Worm (Caenorhabditis elegans): ENCODE measurements around the gene acdh-2.

The acdh-2 gene

ce11 chrII:5521411-5521810 lies 25.9 kb downstream of the acdh-2 start, which contains the start of gene ZK177.12:
Gene ZK177.12, plus strand, starts transcription at chrII:5521711.
- TF ChIP-seq tab-1 (GFP tag; IDR thresholded peaks at IDR 0.05) (no peak), ref-1 (GFP tag; conservative IDR thresholded peaks at IDR 0.05) (no peak), ztf-23 (GFP tag; IDR thresholded peaks at IDR 0.05) (no peak), ztf-29 (GFP tag; IDR thresholded peaks at IDR 0.05) (no peak), med-1 (GFP tag; optimal IDR thresholded peaks at IDR 0.05; ENCODE audit: insufficient read depth) (no peak), flt-1 (GFP tag; IDR thresholded peaks at IDR 0.05) (no peak), klf-2 (GFP tag; conservative IDR thresholded peaks at IDR 0.05) (no peak), cog-1 (tag; optimal IDR thresholded peaks at IDR 0.05) (no peak), T22C8.4 (GFP tag; IDR thresholded peaks at IDR 0.05) (no peak)

ce11 chrII:5518910-5519309 lies 28.4 kb downstream of the acdh-2 start, which contains the start of gene ZK177.2:
Gene ZK177.2, plus strand, starts transcription at chrII:5519210.
- TF ChIP-seq med-1 (GFP tag; optimal IDR thresholded peaks at IDR 0.05; ENCODE audit: insufficient read depth), result no peak
- TF ChIP-seq ref-1 (GFP tag; conservative IDR thresholded peaks at IDR 0.05), result no peak
- no peak for TF ChIP-seq tab-1 (GFP tag; IDR thresholded peaks at IDR 0.05)
- TF ChIP-seq flt-1 (GFP tag; IDR thresholded peaks at IDR 0.05), result no peak
- TF ChIP-seq klf-2 (GFP tag; conservative IDR thresholded peaks at IDR 0.05), result no peak
- no peak for TF ChIP-seq ztf-23 (GFP tag; IDR thresholded peaks at IDR 0.05)
- no peak for TF ChIP-seq T22C8.4 (GFP tag; IDR thresholded peaks at IDR 0.05)
- no peak for TF ChIP-seq ztf-29 (GFP tag; IDR thresholded peaks at IDR 0.05)
- no peak for TF ChIP-seq cog-1 (tag; optimal IDR thresholded peaks at IDR 0.05)

- TF ChIP-seq tab-1 (GFP tag; IDR thresholded peaks at IDR 0.05), result no peak
Observed at ce11 chrII:5518055-5518454, 29.2 kb downstream of the acdh-2 start.

ce11 chrII:5517643-5518042 lies 29.6 kb downstream of the acdh-2 start, which contains the start of gene ZK177.9:
Gene ZK177.9, minus strand, starts transcription at chrII:5517743.
- TF ChIP-seq klf-2 (GFP tag; conservative IDR thresholded peaks at IDR 0.05) (no peak), ztf-23 (GFP tag; IDR thresholded peaks at IDR 0.05) (no peak), cog-1 (tag; optimal IDR thresholded peaks at IDR 0.05) (no peak), med-1 (GFP tag; optimal IDR thresholded peaks at IDR 0.05; ENCODE audit: insufficient read depth) (no peak), T22C8.4 (GFP tag; IDR thresholded peaks at IDR 0.05) (no peak), tab-1 (GFP tag; IDR thresholded peaks at IDR 0.05) (no peak), ztf-29 (GFP tag; IDR thresholded peaks at IDR 0.05) (no peak), ref-1 (GFP tag; conservative IDR thresholded peaks at IDR 0.05) (no peak), flt-1 (GFP tag; IDR thresholded peaks at IDR 0.05) (no peak)

- no peak for TF ChIP-seq med-1 (GFP tag; optimal IDR thresholded peaks at IDR 0.05; ENCODE audit: insufficient read depth)
- TF ChIP-seq ztf-23 (GFP tag; IDR thresholded peaks at IDR 0.05), result no peak
- no peak for TF ChIP-seq ztf-29 (GFP tag; IDR thresholded peaks at IDR 0.05)
- TF ChIP-seq ref-1 (GFP tag; conservative IDR thresholded peaks at IDR 0.05), result no peak
- TF ChIP-seq T22C8.4 (GFP tag; IDR thresholded peaks at IDR 0.05), result no peak
- TF ChIP-seq cog-1 (tag; optimal IDR thresholded peaks at IDR 0.05), result no peak
- no peak for TF ChIP-seq flt-1 (GFP tag; IDR thresholded peaks at IDR 0.05)
- no peak for TF ChIP-seq klf-2 (GFP tag; conservative IDR thresholded peaks at IDR 0.05)
- no peak for TF ChIP-seq tab-1 (GFP tag; IDR thresholded peaks at IDR 0.05)
Observed at ce11 chrII:5515542-5515941, 31.8 kb downstream of the acdh-2 start, which contains the start of gene ZK177.3. Gene ZK177.3, plus strand, starts transcription at chrII:5515842.

ce11 chrII:5514846-5515245 lies 32.4 kb downstream of the acdh-2 start, which contains the start of gene sahd-1:
Gene sahd-1, minus strand, starts transcription at chrII:5514945.
- TF ChIP-seq cog-1 (tag; optimal IDR thresholded peaks at IDR 0.05) (no peak), tab-1 (GFP tag; IDR thresholded peaks at IDR 0.05) (no peak), T22C8.4 (GFP tag; IDR thresholded peaks at IDR 0.05) (no peak), klf-2 (GFP tag; conservative IDR thresholded peaks at IDR 0.05) (no peak), med-1 (GFP tag; optimal IDR thresholded peaks at IDR 0.05; ENCODE audit: insufficient read depth) (no peak), flt-1 (GFP tag; IDR thresholded peaks at IDR 0.05) (no peak), ztf-29 (GFP tag; IDR thresholded peaks at IDR 0.05) (no peak), ztf-23 (GFP tag; IDR thresholded peaks at IDR 0.05) (no peak), ref-1 (GFP tag; conservative IDR thresholded peaks at IDR 0.05) (no peak)

- TF ChIP-seq cog-1 (tag; optimal IDR thresholded peaks at IDR 0.05) (no peak), tab-1 (GFP tag; IDR thresholded peaks at IDR 0.05) (no peak), flt-1 (GFP tag; IDR thresholded peaks at IDR 0.05) (no peak), klf-2 (GFP tag; conservative IDR thresholded peaks at IDR 0.05) (no peak), ztf-23 (GFP tag; IDR thresholded peaks at IDR 0.05) (no peak), ref-1 (GFP tag; conservative IDR thresholded peaks at IDR 0.05) (no peak), T22C8.4 (GFP tag; IDR thresholded peaks at IDR 0.05) (no peak), med-1 (GFP tag; optimal IDR thresholded peaks at IDR 0.05; ENCODE audit: insufficient read depth) (no peak), ztf-29 (GFP tag; IDR thresholded peaks at IDR 0.05) (no peak)
Observed at ce11 chrII:5512473-5513097, 34.7 kb downstream of the acdh-2 start.

ce11 chrII:5511417-5512353 lies 35.6 kb downstream of the acdh-2 start:
- TF ChIP-seq cog-1 (tag; optimal IDR thresholded peaks at IDR 0.05) (peak; percentile 44), flt-1 (GFP tag; IDR thresholded peaks at IDR 0.05) (no peak)

- TF ChIP-seq med-1 (GFP tag; optimal IDR thresholded peaks at IDR 0.05; ENCODE audit: insufficient read depth), result no peak
- no peak for TF ChIP-seq ztf-23 (GFP tag; IDR thresholded peaks at IDR 0.05)
- no peak for TF ChIP-seq ref-1 (GFP tag; conservative IDR thresholded peaks at IDR 0.05)
- TF ChIP-seq T22C8.4 (GFP tag; IDR thresholded peaks at IDR 0.05), result no peak
- TF ChIP-seq tab-1 (GFP tag; IDR thresholded peaks at IDR 0.05), result no peak
- no peak for TF ChIP-seq ztf-29 (GFP tag; IDR thresholded peaks at IDR 0.05)
- TF ChIP-seq cog-1 (tag; optimal IDR thresholded peaks at IDR 0.05), result no peak
- no peak for TF ChIP-seq flt-1 (GFP tag; IDR thresholded peaks at IDR 0.05)
- no peak for TF ChIP-seq klf-2 (GFP tag; conservative IDR thresholded peaks at IDR 0.05)
Observed at ce11 chrII:5505820-5506287, 41.4 kb downstream of the acdh-2 start, which contains the start of gene npp-24. Gene npp-24, plus strand, starts transcription at chrII:5505870.
